Worm (Caenorhabditis elegans): ENCODE data around the gene madf-4.

- TF ChIP-seq elt-4 (tag; optimal IDR thresholded peaks at IDR 0.05) (no peak), tbx-2 (tag; optimal IDR thresholded peaks at IDR 0.05) (no peak), ama-1 (optimal IDR thresholded peaks at IDR 0.05) (no peak), fkh-10 (GFP tag; optimal IDR thresholded peaks at IDR 0.05) (no peak), pag-3 (tag; optimal IDR thresholded peaks at IDR 0.05; ENCODE audit: borderline replicate concordance) (no peak), pqm-1 (tag; optimal IDR thresholded peaks at IDR 0.05) (no peak)
These were observed 43.9 kb downstream of the madf-4 start, which contains the start of gene C50H2.5 for ce11 chrV:9918410-9918809.
